Fruit fly (Drosophila melanogaster): ENCODE results near the gene CG31140.

DNA sequence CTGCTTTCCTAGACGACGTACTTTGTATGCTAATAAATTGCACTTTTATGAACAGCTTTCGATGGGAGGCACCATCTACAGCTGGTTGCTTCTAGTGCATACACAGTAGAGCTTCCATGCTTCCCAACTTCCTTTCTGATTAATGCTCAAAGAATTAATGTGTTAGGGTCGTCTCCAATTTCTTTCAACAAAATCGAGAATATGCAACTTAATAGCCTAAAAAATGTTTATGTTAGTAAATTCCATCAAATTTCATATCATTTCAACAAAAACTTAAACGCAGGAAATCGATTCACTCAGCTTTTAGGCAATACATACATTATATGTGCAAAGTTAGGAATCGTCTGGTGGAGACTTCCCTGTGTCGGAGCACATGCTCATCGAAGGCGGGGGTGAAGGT, 61.1 kb downstream of the CG31140 start:
- TF ChIP-seq br (GFP tag; optimal IDR thresholded peaks at IDR 0.05) (no peak), Mio (GFP tag; optimal IDR thresholded peaks at IDR 0.05) (no peak), pan (optimal IDR thresholded peaks at IDR 0.05) (no peak), CG32264 (GFP tag; optimal IDR thresholded peaks at IDR 0.05) (no peak), OdsH (GFP tag; optimal IDR thresholded peaks at IDR 0.05) (no peak)
